Fruit fly (Drosophila melanogaster) whole organism, embryonic: ENCODE results near the gene sp3.

Experiments used
- CG11456 ChIP-seq: fragments of 200-800 bp; sonication (Bioruptor generic); IDR thresholded peaks from 3 replicates; pipeline ENCODE4 v1.3.6; 2022; ENCODE audit warnings: missing biosample characterization, missing genetic modification characterization
- CG12942 ChIP-seq: fragments of 200-800 bp; sonication (Bioruptor generic); optimal IDR thresholded peaks from 3 replicates; lab custom pipeline; 2016; ENCODE audit warnings: missing biosample characterization, missing genetic modification characterization
- CG14441 ChIP-seq: fragments of 200-800 bp; sonication (Bioruptor generic); IDR thresholded peaks from 2 replicates; pipeline ENCODE4 v1.3.6; 2022; ENCODE audit warnings: missing biosample characterization, missing genetic modification characterization
- CG14965 ChIP-seq: fragments of 200-800 bp; sonication (Bioruptor generic); optimal IDR thresholded peaks from 2 replicates; lab custom pipeline; 2016; ENCODE audit warnings: missing biosample characterization, missing genetic modification characterization, borderline replicate concordance
- CG1832 ChIP-seq: fragments of 200-800 bp; sonication (Bioruptor generic); optimal IDR thresholded peaks from 2 replicates; lab custom pipeline; 2017; ENCODE audit warnings: missing biosample characterization, mild to moderate bottlenecking, missing genetic modification characterization, inconsistent platforms
- CG30403 ChIP-seq: fragments of 200-800 bp; sonication (Bioruptor generic); optimal IDR thresholded peaks from 3 replicates; lab custom pipeline; 2016; ENCODE audit warnings: missing biosample characterization, missing genetic modification characterization
- CG3838 ChIP-seq: fragments of 200-800 bp; sonication (Bioruptor generic); optimal IDR thresholded peaks from 3 replicates; lab custom pipeline; 2016; ENCODE audit warnings: missing biosample characterization, missing genetic modification characterization
- CG4820 ChIP-seq: fragments of 200-800 bp; sonication (Bioruptor generic); optimal IDR thresholded peaks from 3 replicates; lab custom pipeline; 2016; ENCODE audit warnings: missing biosample characterization, missing genetic modification characterization
- CG6175 ChIP-seq: fragments of 200-800 bp; sonication (Bioruptor generic); IDR thresholded peaks from 3 replicates; pipeline ENCODE4 v1.3.6; 2022; ENCODE audit warnings: missing biosample characterization, missing genetic modification characterization
- CG7928 ChIP-seq: fragments of 200-800 bp; sonication (Bioruptor generic); optimal IDR thresholded peaks from 2 replicates; lab custom pipeline; 2017; ENCODE audit warnings: missing biosample characterization, mild to moderate bottlenecking, missing genetic modification characterization
- Dip2 ChIP-seq: fragments of 200-800 bp; sonication (Bioruptor generic); IDR thresholded peaks from 2 replicates; pipeline ENCODE4 v1.3.6; 2022; ENCODE audit warnings: missing biosample characterization, missing genetic modification characterization
- Ets65A ChIP-seq: fragments of 200-800 bp; sonication (Bioruptor generic); peaks from one replicate; lab custom pipeline; 2016; ENCODE audit warnings: missing biosample characterization, missing genetic modification characterization
- Fer3 ChIP-seq: fragments of 200-800 bp; sonication (Bioruptor generic); optimal IDR thresholded peaks from 2 replicates; lab custom pipeline; 2018; ENCODE audit warnings: missing biosample characterization, mild to moderate bottlenecking, missing genetic modification characterization, moderate library complexity
- H15 ChIP-seq: fragments of 200-800 bp; sonication (Bioruptor generic); IDR thresholded peaks from 3 replicates; pipeline ENCODE4 v1.3.6; 2022; ENCODE audit warnings: missing biosample characterization, missing genetic modification characterization
- Hr39 ChIP-seq: fragments of >200 bp; optimal IDR thresholded peaks from 2 replicates; lab custom pipeline; 2017
- Hsf ChIP-seq: fragments of 200-800 bp; sonication (Bioruptor generic); optimal IDR thresholded peaks from 3 replicates; lab custom pipeline; 2016; ENCODE audit warnings: missing biosample characterization, missing genetic modification characterization
- Jarid2 ChIP-seq: fragments of 200-800 bp; sonication (Bioruptor generic); optimal IDR thresholded peaks from 3 replicates; lab custom pipeline; 2017; ENCODE audit warnings: mild to moderate bottlenecking, missing biosample characterization, missing genetic modification reagents, missing genetic modification characterization
- Lhr ChIP-seq: fragments of 200-800 bp; sonication (Bioruptor generic); optimal IDR thresholded peaks from 3 replicates; lab custom pipeline; 2017; ENCODE audit warnings: mild to moderate bottlenecking, missing biosample characterization, missing genetic modification reagents, missing genetic modification characterization
- Meics ChIP-seq: fragments of 200-800 bp; sonication (Bioruptor generic); optimal IDR thresholded peaks from 2 replicates; lab custom pipeline; 2017; ENCODE audit warnings: missing biosample characterization, mild to moderate bottlenecking, missing genetic modification characterization
- Nf-YB ChIP-seq: fragments of 200-800 bp; sonication (Bioruptor generic); optimal IDR thresholded peaks from 3 replicates; lab custom pipeline; 2019; ENCODE audit warnings: missing biosample characterization, mild to moderate bottlenecking, missing genetic modification characterization, moderate library complexity
- Nf-YC ChIP-seq: fragments of 200-800 bp; optimal IDR thresholded peaks from 3 replicates; lab custom pipeline; 2019; ENCODE audit warnings: missing biosample characterization, mild to moderate bottlenecking, missing genetic modification characterization, moderate library complexity
- Opbp ChIP-seq: fragments of 200-800 bp; sonication (Bioruptor generic); IDR thresholded peaks from 3 replicates; pipeline ENCODE4 v1.3.6; 2022; ENCODE audit warnings: missing biosample characterization, missing genetic modification characterization; ENCODE audit not compliant: partially characterized antibody
- Trl ChIP-seq, 3 experiments: fragments of >200 bp in 2 of 3; fragments of 200-800 bp in 1 of 3; sonication (Bioruptor generic) in 1 of 3; optimal IDR thresholded peaks; 2 replicates in 1 of 3; 3 replicates in 2 of 3; lab custom pipeline; 2016 to 2017; ENCODE audit warnings: missing biosample characterization in 1 of 3, missing genetic modification characterization in 1 of 3
- ab ChIP-seq: fragments of 200-800 bp; sonication (Bioruptor generic); optimal IDR thresholded peaks from 2 replicates; lab custom pipeline; 2016; ENCODE audit warnings: missing biosample characterization, missing genetic modification characterization
- abd-A ChIP-seq: fragments of 200-800 bp; sonication (Bioruptor generic); optimal IDR thresholded peaks from 3 replicates; lab custom pipeline; 2019; ENCODE audit warnings: missing biosample characterization, mild to moderate bottlenecking, missing genetic modification characterization, moderate library complexity
- bbx ChIP-seq: fragments of 200-800 bp; sonication (Bioruptor generic); IDR thresholded peaks from 2 replicates; pipeline ENCODE4 v1.3.6; 2022; ENCODE audit warnings: missing biosample characterization, missing genetic modification characterization; ENCODE audit not compliant: partially characterized antibody
- cg ChIP-seq: fragments of 200-800 bp; sonication (Bioruptor generic); optimal IDR thresholded peaks from 3 replicates; lab custom pipeline; 2019; ENCODE audit warnings: missing biosample characterization, mild to moderate bottlenecking, missing genetic modification characterization, moderate library complexity
- chinmo ChIP-seq: fragments of 200-800 bp; sonication (Bioruptor generic); IDR thresholded peaks from 4 replicates; pipeline ENCODE4 v1.3.6; 2022; ENCODE audit warnings: missing biosample characterization, missing genetic modification characterization; ENCODE audit not compliant: partially characterized antibody
- danr ChIP-seq: fragments of 200-800 bp; sonication (Bioruptor generic); IDR thresholded peaks from 2 replicates; pipeline ENCODE4 v1.3.6; 2022; ENCODE audit warnings: missing biosample characterization, missing genetic modification characterization
- dati ChIP-seq: fragments of 200-800 bp; sonication (Bioruptor generic); IDR thresholded peaks from 2 replicates; pipeline ENCODE4 v1.3.6; 2022; ENCODE audit warnings: missing biosample characterization, missing genetic modification characterization
- ewg ChIP-seq: fragments of 200-800 bp; sonication (Bioruptor generic); optimal IDR thresholded peaks from 3 replicates; lab custom pipeline; 2017; ENCODE audit warnings: mild to moderate bottlenecking, missing biosample characterization, missing genetic modification reagents, missing genetic modification characterization
- gcm ChIP-seq: fragments of 200-800 bp; sonication (Bioruptor generic); optimal IDR thresholded peaks from 2 replicates; lab custom pipeline; 2019; ENCODE audit warnings: missing biosample characterization, mild to moderate bottlenecking, missing genetic modification characterization, moderate library complexity
- gcm2 ChIP-seq: fragments of 200-800 bp; sonication (Bioruptor generic); optimal IDR thresholded peaks from 2 replicates; lab custom pipeline; 2016; ENCODE audit warnings: missing biosample characterization, missing genetic modification characterization
- gem ChIP-seq: fragments of 200-800 bp; sonication (Bioruptor generic); optimal IDR thresholded peaks from 2 replicates; lab custom pipeline; 2019; ENCODE audit warnings: missing biosample characterization, mild to moderate bottlenecking, missing genetic modification characterization, moderate library complexity
- ham ChIP-seq: fragments of 200-800 bp; sonication (Bioruptor generic); IDR thresholded peaks from 2 replicates; pipeline ENCODE4 v1.3.6; 2022; ENCODE audit warnings: missing biosample characterization, missing genetic modification characterization
- jing ChIP-seq: fragments of 200-800 bp; sonication (Bioruptor generic); optimal IDR thresholded peaks from 2 replicates; lab custom pipeline; 2018; ENCODE audit warnings: missing biosample characterization, mild to moderate bottlenecking, missing genetic modification characterization
- lmd ChIP-seq: fragments of 200-800 bp; sonication (Bioruptor generic); IDR thresholded peaks from 2 replicates; pipeline ENCODE4 v1.3.6; 2022; ENCODE audit warnings: missing biosample characterization, missing genetic modification characterization
- nmo ChIP-seq: fragments of 200-800 bp; sonication (Bioruptor generic); optimal IDR thresholded peaks from 2 replicates; lab custom pipeline; 2018; ENCODE audit warnings: missing biosample characterization, mild to moderate bottlenecking, missing genetic modification characterization, moderate library complexity
- oc ChIP-seq: fragments of 200-800 bp; sonication (Bioruptor generic); optimal IDR thresholded peaks from 2 replicates; lab custom pipeline; 2018; ENCODE audit warnings: missing biosample characterization, mild to moderate bottlenecking, missing genetic modification characterization, moderate library complexity
- prd ChIP-seq, 3 experiments: fragments of >200 bp in 2 of 3; fragments of 200-800 bp in 1 of 3; sonication (Bioruptor generic) in 1 of 3; optimal IDR thresholded peaks in 2 of 3; IDR thresholded peaks in 1 of 3; 2 replicates in 2 of 3; 3 replicates in 1 of 3; pipeline versions ENCODE4 v1.3.6 to Lab custom; 2017 to 2022; ENCODE audit warnings: missing biosample characterization in 1 of 3, missing genetic modification characterization in 1 of 3
- pros ChIP-seq: fragments of 200-800 bp; sonication (Bioruptor generic); optimal IDR thresholded peaks from 3 replicates; lab custom pipeline; 2019; ENCODE audit warnings: missing biosample characterization, mild to moderate bottlenecking, missing genetic modification characterization, moderate library complexity
- psq ChIP-seq: fragments of 200-800 bp; sonication (Bioruptor generic); optimal IDR thresholded peaks from 2 replicates; lab custom pipeline; 2017; ENCODE audit warnings: missing biosample characterization, missing genetic modification characterization
- seq ChIP-seq: fragments of 200-800 bp; sonication (Bioruptor generic); IDR thresholded peaks from 2 replicates; pipeline ENCODE4 v1.3.6; 2022; ENCODE audit warnings: missing biosample characterization, missing genetic modification characterization
- trem ChIP-seq: fragments of 200-800 bp; optimal IDR thresholded peaks from 3 replicates; lab custom pipeline; 2019; ENCODE audit warnings: missing biosample characterization, mild to moderate bottlenecking, missing genetic modification characterization, moderate library complexity
- twi ChIP-seq: fragments of 200-800 bp; optimal IDR thresholded peaks from 2 replicates; lab custom pipeline; 2019; ENCODE audit warnings: missing biosample characterization, mild to moderate bottlenecking, missing genetic modification characterization, moderate library complexity
- vfl ChIP-seq: fragments of 200-800 bp; sonication (Bioruptor generic); optimal IDR thresholded peaks from 2 replicates; lab custom pipeline; 2016; ENCODE audit warnings: missing biosample characterization, missing genetic modification characterization
- z ChIP-seq: fragments of 200-800 bp; sonication (Bioruptor generic); IDR thresholded peaks from 3 replicates; pipeline ENCODE4 v1.3.6; 2022; ENCODE audit warnings: missing biosample characterization, missing genetic modification characterization

The sp3 gene

dm6 chr3R:21548956-21549355 lies 28.2 kb downstream of the sp3 start:
- TF ChIP-seq Ets65A: peak; percentile 47
- TF ChIP-seq Hr39 (lab: Kevin White, UChicago): peak; percentile 73
- TF ChIP-seq dati (GFP tag; lab: Robert Waterston, UW): no peak
- no peak for TF ChIP-seq ham (GFP tag; lab: Robert Waterston, UW)
- TF ChIP-seq CG14965 (GFP tag; lab: Kevin White, UChicago): no peak
- TF ChIP-seq, all 482 proteins: peak for 2

dm6 chr3R:21551565-21551964 lies 30.8 kb downstream of the sp3 start:
- TF ChIP-seq Nf-YC (tag; lab: Kevin White, UChicago) (peak; percentile 91), chinmo (GFP tag; lab: Robert Waterston, UW) (0 out of 4 replicates have a peak, but pooled peaks have one; percentile 25), gcm2 (GFP tag; lab: Kevin White, UChicago) (no peak), CG1832 (GFP tag; lab: Kevin White, UChicago) (peak; percentile 25), CG11456 (GFP tag; lab: Robert Waterston, UW) (no peak), ewg (GFP tag; lab: Kevin White, UChicago) (peak; percentile 29), z (GFP tag; lab: Robert Waterston, UW) (peak; percentile 70; the same call in 2 of the 3 replicates), Hsf (no peak), cg (GFP tag; lab: Kevin White, UChicago) (peak; percentile 29), CG6175 (GFP tag; lab: Robert Waterston, UW) (no peak), Nf-YB (GFP tag; lab: Kevin White, UChicago) (peak; percentile 83), Trl (optimal IDR thresholded peaks at IDR 0.05; lab: Kevin White, UChicago) (peak; percentile 29 to 46), Trl (GFP tag; optimal IDR thresholded peaks at IDR 0.05; lab: Kevin White, UChicago) (no peak), seq (peak; percentile 68; the same call in 1 of the 2 replicates), Fer3 (tag; lab: Kevin White, UChicago) (no peak), danr (GFP tag; lab: Robert Waterston, UW) (no peak), ab (GFP tag; lab: Kevin White, UChicago) (no peak), jing (GFP tag; lab: Kevin White, UChicago) (no peak), abd-A (tag; lab: Kevin White, UChicago) (peak; percentile 15), prd (optimal IDR thresholded peaks at IDR 0.05; lab: Kevin White, UChicago) (no peak), prd (GFP tag; IDR thresholded peaks at IDR 0.05; lab: Robert Waterston, UW) (no peak)

DNA sequence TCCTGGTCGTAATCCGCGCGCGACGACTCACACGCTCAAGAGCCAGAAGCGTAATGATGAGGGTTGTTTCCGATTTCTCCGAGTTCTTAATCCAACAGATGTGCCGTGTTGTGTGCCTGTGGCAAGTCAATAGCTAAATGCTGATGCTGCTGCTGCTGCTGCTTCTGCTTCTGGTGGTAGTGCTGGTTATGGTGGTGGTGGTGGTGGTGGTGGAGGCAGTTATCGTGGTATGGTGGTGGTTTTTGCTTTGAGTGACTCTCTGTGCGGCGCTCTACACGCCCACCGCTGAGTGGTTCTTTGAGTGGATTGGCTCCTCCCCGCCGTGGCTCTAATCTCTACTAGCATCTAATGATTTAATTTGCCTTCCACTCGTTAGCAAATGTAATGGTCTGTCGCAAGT lies 36.3 kb downstream of the sp3 start, which contains the start of gene slou:
TSS of gene slou (minus strand) at position 131 of the 400 bp plus-strand sequence.
- TF ChIP-seq Opbp (GFP tag; lab: Robert Waterston, UW): 0 out of 3 replicates have a peak, but pooled peaks have one; percentile 25
- peak; percentile 21 for TF ChIP-seq pros (GFP tag; lab: Kevin White, UChicago)
- TF ChIP-seq vfl: no peak
- no peak for TF ChIP-seq CG7928 (GFP tag; lab: Kevin White, UChicago)
- no peak for TF ChIP-seq lmd (GFP tag; lab: Robert Waterston, UW)
- TF ChIP-seq bbx (GFP tag; lab: Robert Waterston, UW): peak; percentile 55
- no peak for TF ChIP-seq CG14441
- TF ChIP-seq z (GFP tag; lab: Robert Waterston, UW): peak; percentile 96
- TF ChIP-seq Nf-YB (GFP tag; lab: Kevin White, UChicago): peak; percentile 90
- TF ChIP-seq Dip2 (GFP tag; lab: Robert Waterston, UW): no peak
- TF ChIP-seq trem (tag; lab: Kevin White, UChicago): no peak
- no peak for TF ChIP-seq CG4820 (GFP tag; lab: Kevin White, UChicago)
- TF ChIP-seq psq (GFP tag; lab: Kevin White, UChicago): no peak
- TF ChIP-seq Jarid2 (GFP tag; lab: Kevin White, UChicago): peak; percentile 34
- no peak for TF ChIP-seq CG30403 (GFP tag; lab: Kevin White, UChicago)
- no peak for TF ChIP-seq H15
- no peak for TF ChIP-seq CG12942 (GFP tag; lab: Kevin White, UChicago)
- TF ChIP-seq gem (tag; lab: Kevin White, UChicago): no peak
- no peak for TF ChIP-seq CG3838 (GFP tag; lab: Kevin White, UChicago)
- TF ChIP-seq Nf-YC (tag; lab: Kevin White, UChicago): peak; percentile 90
- peak; percentile 47 for TF ChIP-seq twi (tag; lab: Kevin White, UChicago)
- no peak for TF ChIP-seq nmo
- TF ChIP-seq Lhr: no peak
- TF ChIP-seq gcm: peak; percentile 58
- TF ChIP-seq Meics (GFP tag; lab: Kevin White, UChicago): no peak
- peak; percentile 23 for TF ChIP-seq oc (tag; lab: Kevin White, UChicago)
